Worm (Caenorhabditis elegans): Measurements from ENCODE around the gene vps-50.

The vps-50 gene

DNA sequence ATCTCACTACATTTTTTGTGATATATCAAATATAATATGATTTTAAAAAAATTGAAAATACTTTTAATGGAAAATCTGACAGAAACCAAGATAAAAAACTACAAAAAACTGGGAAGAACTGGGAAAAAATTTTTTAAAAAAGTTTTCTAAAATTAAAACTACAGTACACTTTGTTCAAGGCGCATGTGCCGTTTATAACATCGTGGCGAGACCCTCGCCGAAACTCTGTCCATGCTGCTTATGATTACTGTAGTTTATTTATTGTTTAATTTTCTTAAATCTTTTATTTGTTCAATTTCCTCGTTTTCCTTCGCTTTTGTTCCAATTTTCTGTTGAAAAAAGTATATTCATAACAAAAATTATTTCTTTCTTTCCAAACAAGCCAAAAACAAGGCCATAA, 12.5 kb downstream of the vps-50 start, which contains the start of gene athp-1:
TSS of gene athp-1 (plus strand) at position 305 of the 400 bp plus-strand sequence.
- TF ChIP-seq ceh-83 (GFP tag; optimal IDR thresholded peaks at IDR 0.05) (no peak), mab-5 (tag; optimal IDR thresholded peaks at IDR 0.05) (no peak), drap-1 (GFP tag; optimal IDR thresholded peaks at IDR 0.05) (no peak), zip-8 (tag; optimal IDR thresholded peaks at IDR 0.05) (no peak), cnd-1 (tag; optimal IDR thresholded peaks at IDR 0.05) (no peak), lsy-2 (tag; optimal IDR thresholded peaks at IDR 0.05) (no peak), ham-2 (GFP tag; optimal IDR thresholded peaks at IDR 0.05) (no peak), lin-32 (GFP tag; optimal IDR thresholded peaks at IDR 0.05) (no peak), nhr-76 (tag; optimal IDR thresholded peaks at IDR 0.05) (no peak), mep-1 (tag; optimal IDR thresholded peaks at IDR 0.05) (no peak), hlh-1 (tag; optimal IDR thresholded peaks at IDR 0.05) (no peak), ces-1 (GFP tag; optimal IDR thresholded peaks at IDR 0.05) (no peak)

DNA sequence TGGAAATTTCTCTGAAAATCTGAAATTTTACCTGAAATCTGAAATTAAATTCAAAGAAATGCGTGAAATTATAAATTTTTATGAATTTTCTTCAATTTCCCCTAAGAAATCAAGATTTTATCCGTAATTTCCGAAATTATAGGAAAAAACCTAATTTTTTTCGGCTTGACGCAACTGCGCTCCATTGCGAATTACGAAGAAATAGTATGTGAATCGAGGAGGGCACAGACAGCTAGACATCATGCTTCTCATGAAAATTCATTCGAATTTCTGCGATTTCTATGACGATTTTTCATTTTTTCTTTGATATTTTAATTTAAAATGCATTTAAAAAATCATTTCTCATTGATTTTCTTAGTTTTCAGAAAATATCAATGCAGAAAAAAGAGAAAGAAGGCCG, 13.0 kb downstream of the vps-50 start:
- TF ChIP-seq cnd-1 (tag; optimal IDR thresholded peaks at IDR 0.05), result no peak
- no peak for TF ChIP-seq hlh-1 (tag; optimal IDR thresholded peaks at IDR 0.05)
- TF ChIP-seq lin-32 (GFP tag; optimal IDR thresholded peaks at IDR 0.05), result no peak
- peak; percentile 24 for TF ChIP-seq lsy-2 (tag; optimal IDR thresholded peaks at IDR 0.05)
- TF ChIP-seq lin-13 (tag; optimal IDR thresholded peaks at IDR 0.05), result peak; percentile 47
- peak; percentile 7 for TF ChIP-seq M03D4.4 (tag; optimal IDR thresholded peaks at IDR 0.05)
- no peak for TF ChIP-seq unc-62 (GFP tag; optimal IDR thresholded peaks at IDR 0.05)
- TF ChIP-seq ces-1 (GFP tag; optimal IDR thresholded peaks at IDR 0.05), result peak; percentile 77
- TF ChIP-seq pha-4 (tag; optimal IDR thresholded peaks at IDR 0.05), result peak; percentile 52
- TF ChIP-seq mep-1 (tag; optimal IDR thresholded peaks at IDR 0.05), result peak; percentile 26

DNA sequence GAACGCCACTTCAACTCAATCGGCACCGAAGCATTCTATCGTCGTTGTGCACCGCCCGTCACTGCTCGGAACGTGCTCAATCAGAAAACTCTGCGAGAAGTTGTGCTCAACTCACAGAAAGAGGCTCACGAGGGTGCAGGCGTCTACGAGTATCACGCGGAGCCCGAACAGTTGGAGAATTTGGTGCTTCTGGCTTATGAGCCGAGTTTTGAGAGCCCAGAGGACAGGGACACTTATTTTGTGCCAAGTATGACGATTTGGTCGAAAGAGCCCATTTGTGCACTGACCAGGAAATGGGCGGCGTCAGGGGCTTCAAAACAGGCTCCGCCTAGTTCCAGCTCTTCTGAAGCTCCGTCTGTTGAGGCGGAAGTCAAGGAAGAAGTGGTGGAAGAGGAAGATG, 19.8 kb downstream of the vps-50 start:
- TF ChIP-seq M03D4.4 (tag; optimal IDR thresholded peaks at IDR 0.05), result no peak
- TF ChIP-seq drap-1 (GFP tag; optimal IDR thresholded peaks at IDR 0.05), result no peak
- no peak for TF ChIP-seq sptf-1 (tag; optimal IDR thresholded peaks at IDR 0.05)

DNA sequence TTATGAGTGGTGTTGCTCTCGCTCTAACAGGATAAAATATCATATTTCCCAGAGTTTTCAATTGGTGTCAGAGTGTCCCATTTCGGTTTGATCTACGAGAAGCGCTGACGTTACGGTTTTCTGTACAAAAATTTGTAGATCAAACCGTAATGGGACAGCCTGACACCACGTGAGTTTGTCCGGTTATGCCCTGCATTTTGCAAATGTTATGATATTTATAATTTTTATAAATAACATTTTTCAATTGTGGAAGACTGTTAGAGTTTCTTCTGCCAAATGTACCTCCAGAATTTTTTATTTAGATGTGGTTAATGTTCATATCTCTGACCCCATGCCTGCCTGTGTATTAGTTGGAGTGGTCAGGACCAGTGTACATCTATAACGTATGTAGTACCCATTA, 25.2 kb downstream of the vps-50 start, which contains the start of gene fbxb-87:
TSS of gene fbxb-87 (plus strand) at position 301 of the 400 bp plus-strand sequence.
- no peak for TF ChIP-seq unc-120 (tag; optimal IDR thresholded peaks at IDR 0.05; ENCODE audit: poor library complexity, severe bottlenecking)
- no peak for TF ChIP-seq unc-62 (GFP tag; optimal IDR thresholded peaks at IDR 0.05)
- no peak for TF ChIP-seq ceh-83 (GFP tag; optimal IDR thresholded peaks at IDR 0.05)
- no peak for TF ChIP-seq pha-4 (tag; optimal IDR thresholded peaks at IDR 0.05)

DNA sequence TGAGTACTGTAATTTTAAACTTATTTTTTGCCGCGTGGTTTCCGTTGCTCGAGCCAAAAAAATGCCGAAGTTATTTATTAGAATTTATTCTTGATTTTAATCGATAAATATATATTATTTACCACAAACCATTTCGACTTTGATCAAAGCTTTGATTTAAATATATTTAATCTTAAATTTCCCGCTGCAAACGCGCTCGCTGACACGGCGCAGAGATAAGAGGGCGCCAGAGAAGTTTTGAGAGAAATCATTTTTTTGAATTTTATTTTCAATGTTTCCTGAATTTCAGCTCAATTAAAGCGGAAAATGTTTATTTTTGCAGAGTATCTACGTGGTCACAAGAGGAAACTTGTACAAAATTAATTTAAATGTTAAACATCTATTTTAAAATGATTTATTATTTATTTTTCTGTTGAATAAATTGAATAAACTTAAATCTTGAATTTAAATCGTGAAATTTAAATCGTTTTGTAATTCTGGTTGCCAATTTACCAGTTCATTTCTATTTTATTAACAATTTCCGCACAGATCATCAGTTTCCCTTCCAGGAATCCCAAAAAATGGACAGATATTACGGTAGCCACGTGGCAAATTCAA, 26.9 kb downstream of the vps-50 start, which contains the start of gene com-1:
TSS of gene com-1 (plus strand) at position 547 of the 597 bp plus-strand sequence.
- TF ChIP-seq mep-1 (tag; optimal IDR thresholded peaks at IDR 0.05) (peak; percentile 53), tbx-8 (GFP tag; optimal IDR thresholded peaks at IDR 0.05) (no peak), blmp-1 (tag; optimal IDR thresholded peaks at IDR 0.05) (no peak), lsy-2 (tag; optimal IDR thresholded peaks at IDR 0.05) (peak; percentile 5), ces-1 (GFP tag; optimal IDR thresholded peaks at IDR 0.05) (peak; percentile 74), pha-4 (tag; optimal IDR thresholded peaks at IDR 0.05) (no peak)

DNA sequence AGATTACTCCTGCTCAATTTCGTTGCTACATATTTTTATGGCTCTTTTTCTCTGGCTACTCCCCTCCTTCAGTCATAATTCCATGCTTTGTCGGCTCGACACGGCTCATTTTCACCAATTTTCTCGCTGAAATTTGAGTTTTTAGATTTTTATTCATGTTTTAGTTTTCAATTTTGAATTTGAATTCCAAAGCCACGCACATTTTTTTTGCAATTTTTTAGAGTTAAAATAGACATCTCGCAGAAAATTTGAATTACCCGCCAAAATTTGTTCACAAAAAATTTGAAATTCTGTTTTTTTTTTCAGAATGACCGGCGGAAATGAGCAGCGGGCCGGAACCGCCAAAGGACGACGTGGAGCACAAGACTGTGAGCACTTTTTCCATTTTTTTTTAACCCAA, 33.3 kb downstream of the vps-50 start, which contains the start of gene unc-119:
TSS of gene unc-119 (plus strand) at position 301 of the 400 bp plus-strand sequence.
- no peak for TF ChIP-seq hlh-1 (tag; optimal IDR thresholded peaks at IDR 0.05)
- no peak for TF ChIP-seq sem-2 (GFP tag; optimal IDR thresholded peaks at IDR 0.05)
- no peak for TF ChIP-seq ces-1 (GFP tag; optimal IDR thresholded peaks at IDR 0.05)
- no peak for TF ChIP-seq lin-13 (tag; optimal IDR thresholded peaks at IDR 0.05)
- TF ChIP-seq unc-39 (tag; optimal IDR thresholded peaks at IDR 0.05), result no peak
- no peak for TF ChIP-seq unc-62 (GFP tag; optimal IDR thresholded peaks at IDR 0.05)
- TF ChIP-seq ham-2 (GFP tag; optimal IDR thresholded peaks at IDR 0.05), result no peak
- no peak for TF ChIP-seq mls-2 (tag; optimal IDR thresholded peaks at IDR 0.05)
- no peak for TF ChIP-seq nhr-237 (tag; optimal IDR thresholded peaks at IDR 0.05)

DNA sequence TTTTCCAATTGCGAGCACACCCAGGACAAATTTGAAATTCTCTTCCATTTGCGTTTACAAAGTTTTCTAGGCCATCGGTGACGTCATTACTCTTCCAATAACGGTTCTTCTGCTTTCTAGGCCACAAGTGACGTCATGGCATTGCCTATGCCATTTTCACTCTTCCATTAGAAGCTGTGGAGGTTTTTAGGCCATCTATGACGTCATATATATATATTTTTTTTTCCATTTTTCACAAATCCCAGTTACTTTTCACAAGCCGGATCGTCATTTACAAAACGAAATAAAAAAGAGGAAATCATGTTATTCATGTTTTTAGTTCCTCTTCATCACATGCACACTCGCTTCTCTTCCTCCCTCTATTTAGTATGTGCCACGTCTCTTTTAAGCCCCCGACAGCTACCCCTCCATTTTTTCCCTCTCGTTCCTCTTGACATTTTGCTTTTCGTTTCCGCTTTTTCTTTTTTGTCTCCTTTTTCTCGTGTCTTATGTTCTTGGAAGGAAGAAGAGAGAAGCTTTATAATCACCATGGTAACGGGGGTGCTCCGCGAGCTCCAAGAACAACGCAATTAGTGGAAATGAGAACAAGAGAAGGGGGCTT, 34.1 kb downstream of the vps-50 start:
- TF ChIP-seq ztf-11 (tag; optimal IDR thresholded peaks at IDR 0.05) (no peak), tbx-8 (GFP tag; optimal IDR thresholded peaks at IDR 0.05) (no peak), pha-4 (tag; optimal IDR thresholded peaks at IDR 0.05) (no peak), ces-1 (GFP tag; optimal IDR thresholded peaks at IDR 0.05) (peak; percentile 7), ceh-43 (GFP tag; optimal IDR thresholded peaks at IDR 0.05) (no peak), hlh-1 (tag; optimal IDR thresholded peaks at IDR 0.05) (no peak), M03D4.4 (tag; optimal IDR thresholded peaks at IDR 0.05) (no peak), ceh-39 (tag; optimal IDR thresholded peaks at IDR 0.05) (no peak), ham-2 (GFP tag; optimal IDR thresholded peaks at IDR 0.05) (no peak), mep-1 (tag; optimal IDR thresholded peaks at IDR 0.05) (no peak), zip-8 (tag; optimal IDR thresholded peaks at IDR 0.05) (peak; percentile 96), lsy-2 (tag; optimal IDR thresholded peaks at IDR 0.05) (no peak), nhr-12 (tag; optimal IDR thresholded peaks at IDR 0.05) (no peak), unc-39 (tag; optimal IDR thresholded peaks at IDR 0.05) (no peak)

Measured in whole organism, mixed stage, embryonic.